Worm (Caenorhabditis elegans) whole organism, midembryonic: ENCODE data around the gene C49C3.21.
"Not testable (repeated sequence)": the region's sequence is repeated elsewhere in the genome, so short reads cannot be mapped to it uniquely, and the experiment has no call there.

Source experiments
- T22C8.4 ChIP-seq: fragments of 200-800 bp; sonication (Bioruptor generic); IDR thresholded peaks from 2 replicates; pipeline ENCODE4 v1.3.6; 2022; ENCODE audit warnings: missing genetic modification characterization, missing compliant biosample characterization
- cog-1 ChIP-seq: sonication (generic microtip); optimal IDR thresholded peaks from 2 replicates; lab custom pipeline; 2016; ENCODE audit warnings: missing genetic modification characterization, missing compliant biosample characterization
- flt-1 ChIP-seq: fragments of 200-800 bp; sonication (Bioruptor generic); IDR thresholded peaks from 2 replicates; pipeline ENCODE4 v1.3.6; 2022; ENCODE audit warnings: missing genetic modification characterization, missing compliant biosample characterization
- klf-2 ChIP-seq: fragments of 200-800 bp; sonication (Bioruptor generic); conservative IDR thresholded peaks from 2 replicates; pipeline ENCODE4 v1.3.6; 2022; ENCODE audit warnings: missing genetic modification reagents, missing genetic modification characterization, missing compliant biosample characterization
- med-1 ChIP-seq: sonication (generic microtip); optimal IDR thresholded peaks from 2 replicates; lab custom pipeline; 2017; ENCODE audit warnings: missing genetic modification characterization, mild to moderate bottlenecking, missing compliant biosample characterization, antibody characterized with exemption, missing genetic modification reagents; ENCODE audit not compliant: insufficient read depth
- ref-1 ChIP-seq: fragments of 200-800 bp; sonication (Bioruptor generic); conservative IDR thresholded peaks from 2 replicates; pipeline ENCODE4 v1.3.6; 2022; ENCODE audit warnings: missing genetic modification reagents, missing genetic modification characterization, missing compliant biosample characterization
- tab-1 ChIP-seq: fragments of 200-800 bp; sonication (Bioruptor generic); IDR thresholded peaks from 2 replicates; pipeline ENCODE4 v1.3.6; 2022; ENCODE audit warnings: missing genetic modification characterization, missing compliant biosample characterization
- ztf-23 ChIP-seq: fragments of 200-800 bp; sonication (Bioruptor generic); IDR thresholded peaks from 2 replicates; pipeline ENCODE4 v1.3.6; 2022; ENCODE audit warnings: missing genetic modification reagents, missing genetic modification characterization, missing compliant biosample characterization
- ztf-29 ChIP-seq: fragments of 200-800 bp; sonication (Bioruptor generic); IDR thresholded peaks from 2 replicates; pipeline ENCODE4 v1.3.6; 2022; ENCODE audit warnings: missing genetic modification reagents, missing genetic modification characterization, missing compliant biosample characterization

Gene C49C3.21

DNA sequence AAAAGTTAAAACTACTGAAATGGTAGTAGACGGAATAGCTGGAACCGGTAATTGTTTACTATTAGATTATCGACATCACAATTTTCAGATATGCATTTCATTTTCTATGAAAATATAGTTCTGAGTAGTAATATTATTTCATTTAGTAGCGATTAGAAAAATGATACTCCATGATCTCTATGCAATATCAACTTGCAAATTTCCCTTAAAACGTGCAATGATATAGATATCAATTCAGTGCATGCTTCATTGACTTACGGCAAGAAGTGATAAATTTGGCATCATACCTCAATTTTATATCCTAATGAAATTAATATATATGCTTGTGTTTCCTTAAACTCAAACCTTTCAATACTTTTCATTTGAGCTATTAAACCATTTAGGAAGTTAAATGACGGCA, at the start of gene C49C3.21:
Gene C49C3.21 (plus strand): TSS at position 301 of the 400 bp plus-strand sequence.
- no peak for TF ChIP-seq tab-1
- TF ChIP-seq T22C8.4 (GFP tag; lab: Robert Waterston, UW), result no peak
- TF ChIP-seq klf-2 (GFP tag; lab: Robert Waterston, UW), result no peak
- TF ChIP-seq ztf-23, result no peak
- no peak for TF ChIP-seq med-1 (GFP tag; lab: Kevin White, UChicago)
- TF ChIP-seq ztf-29 (GFP tag; lab: Robert Waterston, UW), result no peak
- TF ChIP-seq flt-1 (GFP tag; lab: Robert Waterston, UW), result no peak
- no peak for TF ChIP-seq cog-1
- TF ChIP-seq ref-1 (GFP tag; lab: Robert Waterston, UW), result no peak

- TF ChIP-seq ztf-29 (GFP tag; lab: Robert Waterston, UW) (no peak), med-1 (GFP tag; lab: Kevin White, UChicago) (no peak), ref-1 (GFP tag; lab: Robert Waterston, UW) (no peak), T22C8.4 (GFP tag; lab: Robert Waterston, UW) (no peak), cog-1 (no peak), klf-2 (GFP tag; lab: Robert Waterston, UW) (no peak)
Measured at ce11 chrIV:17293068-17293467, 49.7 kb upstream of the C49C3.21 start.

DNA sequence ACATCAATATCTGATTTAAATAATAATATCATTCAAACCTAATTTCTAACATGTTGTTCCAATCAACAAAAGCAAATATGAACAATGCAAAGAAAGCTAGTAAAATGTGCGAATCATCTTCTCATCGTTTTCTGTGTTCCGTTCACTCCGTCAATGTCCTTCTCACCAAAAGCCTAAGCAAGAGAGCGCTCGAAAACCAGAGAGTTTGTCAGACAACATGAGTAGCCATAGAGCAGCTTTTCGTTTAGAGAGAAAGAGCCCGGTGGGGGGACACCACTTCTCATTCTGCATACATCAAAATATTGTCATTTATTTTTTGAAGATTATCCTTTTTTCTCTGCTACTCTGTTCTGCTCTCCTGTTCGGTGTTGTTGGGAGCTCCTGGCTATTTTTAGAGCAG, 49.1 kb upstream of the C49C3.21 start:
- no peak for TF ChIP-seq ref-1 (GFP tag; lab: Robert Waterston, UW)

ce11 chrIV:17294489-17294888, 48.3 kb upstream of the C49C3.21 start, which contains the start of gene T28F3.5:
T28F3.5 (plus strand) TSS chrIV:17294789.
- TF ChIP-seq ref-1 (GFP tag; lab: Robert Waterston, UW) (no peak), med-1 (GFP tag; lab: Kevin White, UChicago) (no peak), ztf-23 (no peak), klf-2 (GFP tag; lab: Robert Waterston, UW) (no peak)

DNA sequence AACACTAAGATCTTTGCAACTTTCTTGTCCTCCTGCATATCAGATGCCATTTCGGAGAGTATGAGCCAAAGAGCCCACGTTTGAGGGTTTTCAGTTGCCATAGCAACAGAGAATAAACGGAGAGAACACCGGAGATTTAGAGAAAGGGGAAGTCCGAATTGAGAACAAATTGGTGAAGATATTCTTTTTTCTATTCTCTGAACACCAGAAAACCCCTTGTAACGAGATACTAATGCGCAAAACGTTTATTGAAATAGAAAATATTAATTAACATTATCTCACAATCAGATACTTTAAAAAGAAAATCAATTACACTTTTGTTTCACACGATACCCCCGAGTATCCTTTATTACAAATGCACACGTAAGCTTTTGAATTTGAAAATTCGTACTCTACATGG, 40.8 kb upstream of the C49C3.21 start, which contains the start of gene ifta-2:
Gene ifta-2 (minus strand): TSS at position 101 of the 400 bp plus-strand sequence.
- TF ChIP-seq cog-1 (no peak), ref-1 (GFP tag; lab: Robert Waterston, UW) (no peak), med-1 (GFP tag; lab: Kevin White, UChicago) (no peak), klf-2 (GFP tag; lab: Robert Waterston, UW) (no peak), ztf-23 (no peak)

DNA sequence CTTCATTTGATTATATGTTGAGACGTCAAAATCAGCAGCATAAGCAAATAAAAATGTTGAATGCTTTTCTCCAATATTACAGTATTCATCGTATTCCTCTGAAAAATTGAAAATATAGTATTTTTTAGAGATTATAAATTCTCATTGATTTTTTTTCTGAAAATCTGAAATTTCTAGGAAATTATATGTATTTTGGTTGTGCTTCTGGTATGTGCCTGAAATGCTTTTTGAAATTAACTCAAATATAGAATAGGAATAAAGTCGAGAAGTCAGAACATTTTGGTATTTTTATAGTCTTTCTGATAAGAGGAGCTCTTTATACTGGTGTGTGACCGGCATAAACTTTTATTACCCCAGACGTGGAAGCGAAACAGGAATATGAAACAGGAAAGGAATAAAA, 35.5 kb upstream of the C49C3.21 start, which contains the start of gene T28F3.8:
Gene T28F3.8 (minus strand): TSS at position 101 of the 400 bp plus-strand sequence.
- TF ChIP-seq ztf-23; flt-1 (GFP tag; lab: Robert Waterston, UW); T22C8.4 (GFP tag; lab: Robert Waterston, UW): not testable (repeated sequence)

DNA sequence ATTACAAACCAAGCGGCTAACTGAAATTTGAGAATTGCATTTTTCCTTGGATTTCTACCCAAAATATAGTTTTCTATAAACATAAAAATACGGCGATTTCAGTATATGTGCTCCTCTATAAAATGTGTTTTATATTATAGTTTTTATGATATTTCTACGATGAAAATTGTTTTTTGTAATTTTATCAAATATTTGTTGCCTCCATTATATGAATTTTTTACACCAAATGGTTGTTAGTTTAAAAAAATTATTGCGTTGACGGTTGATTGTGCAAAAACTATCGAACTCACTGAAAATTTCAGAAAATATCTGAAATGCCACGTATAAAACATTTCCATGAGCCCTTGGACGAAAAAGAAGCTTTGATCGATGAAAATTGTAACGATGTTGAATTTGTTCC, 34.6 kb upstream of the C49C3.21 start, which contains the start of gene T28F3.9:
Gene T28F3.9 (plus strand): TSS at position 301 of the 400 bp plus-strand sequence.
- TF ChIP-seq T22C8.4 (GFP tag; lab: Robert Waterston, UW), result no peak
- TF ChIP-seq klf-2 (GFP tag; lab: Robert Waterston, UW), result no peak
- TF ChIP-seq med-1 (GFP tag; lab: Kevin White, UChicago), result no peak
- TF ChIP-seq tab-1, result no peak
- TF ChIP-seq flt-1 (GFP tag; lab: Robert Waterston, UW), result no peak
- no peak for TF ChIP-seq ztf-29 (GFP tag; lab: Robert Waterston, UW)
- no peak for TF ChIP-seq ref-1 (GFP tag; lab: Robert Waterston, UW)
- TF ChIP-seq ztf-23, result no peak
- TF ChIP-seq cog-1, result no peak

ce11 chrIV:17311842-17312241, 30.9 kb upstream of the C49C3.21 start, which contains the start of gene snf-9:
snf-9 (plus strand) TSS chrIV:17312142.
- TF ChIP-seq T22C8.4 (GFP tag; lab: Robert Waterston, UW) (no peak), tab-1 (no peak), klf-2 (GFP tag; lab: Robert Waterston, UW) (no peak), flt-1 (GFP tag; lab: Robert Waterston, UW) (no peak), ztf-23 (no peak), ztf-29 (GFP tag; lab: Robert Waterston, UW) (no peak), med-1 (GFP tag; lab: Kevin White, UChicago) (no peak), cog-1 (no peak), ref-1 (GFP tag; lab: Robert Waterston, UW) (no peak)

DNA sequence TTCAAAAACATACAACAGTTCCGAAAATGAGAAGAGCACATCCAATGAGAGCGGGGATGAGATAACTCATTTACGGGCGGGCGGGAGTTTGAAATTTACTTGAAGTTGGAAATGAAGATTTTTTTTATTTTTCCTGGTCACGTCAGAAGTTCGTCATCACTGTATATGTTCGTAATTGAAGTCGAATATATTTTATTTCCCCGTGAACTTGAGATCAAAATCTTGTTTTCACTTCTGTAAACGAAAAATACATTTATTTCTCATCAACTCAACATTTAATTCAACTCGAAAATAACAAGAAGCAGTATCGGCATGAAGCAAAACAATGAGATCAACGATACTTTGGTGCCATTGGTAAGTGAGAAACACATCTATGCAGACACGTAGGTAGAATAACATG, 26.4 kb upstream of the C49C3.21 start, which contains the start of gene C49C3.20:
Gene C49C3.20 (minus strand): TSS at position 101 of the 400 bp plus-strand sequence.
- no peak for TF ChIP-seq ztf-23
- no peak for TF ChIP-seq flt-1 (GFP tag; lab: Robert Waterston, UW)
- no peak for TF ChIP-seq T22C8.4 (GFP tag; lab: Robert Waterston, UW)
- no peak for TF ChIP-seq cog-1
- no peak for TF ChIP-seq klf-2 (GFP tag; lab: Robert Waterston, UW)
- no peak for TF ChIP-seq ztf-29 (GFP tag; lab: Robert Waterston, UW)
- TF ChIP-seq ref-1 (GFP tag; lab: Robert Waterston, UW), result no peak
- no peak for TF ChIP-seq med-1 (GFP tag; lab: Kevin White, UChicago)
- no peak for TF ChIP-seq tab-1

DNA sequence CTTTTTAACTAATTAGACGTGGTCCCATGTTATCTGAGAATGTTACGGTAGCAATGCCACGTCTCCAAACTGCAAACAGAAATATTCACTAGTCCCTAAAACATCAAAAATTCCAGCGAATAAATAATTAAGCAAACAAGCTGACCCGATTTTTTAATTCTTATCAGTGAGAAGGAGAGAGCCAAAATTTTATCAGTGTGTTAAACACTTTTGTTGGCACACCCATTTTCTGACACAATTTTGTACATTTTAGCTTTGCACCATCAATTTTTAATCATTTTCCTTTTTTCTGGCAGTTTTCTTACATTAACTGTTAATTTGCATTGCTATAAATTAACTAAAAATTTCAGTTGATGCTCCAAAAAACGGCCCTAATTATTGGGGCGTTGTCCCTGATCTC, 22.3 kb upstream of the C49C3.21 start, which contains the start of gene C49C3.4:
Gene C49C3.4 (plus strand): TSS at position 351 of the 400 bp plus-strand sequence.
- TF ChIP-seq ref-1 (GFP tag; lab: Robert Waterston, UW) (no peak), ztf-23 (no peak), tab-1 (no peak), med-1 (GFP tag; lab: Kevin White, UChicago) (no peak), klf-2 (GFP tag; lab: Robert Waterston, UW) (no peak)
